Worm (Caenorhabditis elegans) whole organism, midembryonic: ENCODE data around the gene nlp-82.
A peak's percentile ranks its signal among the peaks of the same experiment; 100 is the strongest.

Experiments used
- T22C8.4 ChIP-seq: fragments of 200-800 bp; sonication (Bioruptor generic); IDR thresholded peaks from 2 replicates; pipeline ENCODE4 v1.3.6; 2022; ENCODE audit warnings: missing genetic modification characterization, missing compliant biosample characterization
- cog-1 ChIP-seq: sonication (generic microtip); optimal IDR thresholded peaks from 2 replicates; lab custom pipeline; 2016; ENCODE audit warnings: missing genetic modification characterization, missing compliant biosample characterization
- flt-1 ChIP-seq: fragments of 200-800 bp; sonication (Bioruptor generic); IDR thresholded peaks from 2 replicates; pipeline ENCODE4 v1.3.6; 2022; ENCODE audit warnings: missing genetic modification characterization, missing compliant biosample characterization
- klf-2 ChIP-seq: fragments of 200-800 bp; sonication (Bioruptor generic); conservative IDR thresholded peaks from 2 replicates; pipeline ENCODE4 v1.3.6; 2022; ENCODE audit warnings: missing genetic modification reagents, missing genetic modification characterization, missing compliant biosample characterization
- med-1 ChIP-seq: sonication (generic microtip); optimal IDR thresholded peaks from 2 replicates; lab custom pipeline; 2017; ENCODE audit warnings: missing genetic modification characterization, mild to moderate bottlenecking, missing compliant biosample characterization, antibody characterized with exemption, missing genetic modification reagents; ENCODE audit not compliant: insufficient read depth
- ref-1 ChIP-seq: fragments of 200-800 bp; sonication (Bioruptor generic); conservative IDR thresholded peaks from 2 replicates; pipeline ENCODE4 v1.3.6; 2022; ENCODE audit warnings: missing genetic modification reagents, missing genetic modification characterization, missing compliant biosample characterization
- tab-1 ChIP-seq: fragments of 200-800 bp; sonication (Bioruptor generic); IDR thresholded peaks from 2 replicates; pipeline ENCODE4 v1.3.6; 2022; ENCODE audit warnings: missing genetic modification characterization, missing compliant biosample characterization
- ztf-23 ChIP-seq: fragments of 200-800 bp; sonication (Bioruptor generic); IDR thresholded peaks from 2 replicates; pipeline ENCODE4 v1.3.6; 2022; ENCODE audit warnings: missing genetic modification reagents, missing genetic modification characterization, missing compliant biosample characterization
- ztf-29 ChIP-seq: fragments of 200-800 bp; sonication (Bioruptor generic); IDR thresholded peaks from 2 replicates; pipeline ENCODE4 v1.3.6; 2022; ENCODE audit warnings: missing genetic modification reagents, missing genetic modification characterization, missing compliant biosample characterization

The nlp-82 gene

DNA sequence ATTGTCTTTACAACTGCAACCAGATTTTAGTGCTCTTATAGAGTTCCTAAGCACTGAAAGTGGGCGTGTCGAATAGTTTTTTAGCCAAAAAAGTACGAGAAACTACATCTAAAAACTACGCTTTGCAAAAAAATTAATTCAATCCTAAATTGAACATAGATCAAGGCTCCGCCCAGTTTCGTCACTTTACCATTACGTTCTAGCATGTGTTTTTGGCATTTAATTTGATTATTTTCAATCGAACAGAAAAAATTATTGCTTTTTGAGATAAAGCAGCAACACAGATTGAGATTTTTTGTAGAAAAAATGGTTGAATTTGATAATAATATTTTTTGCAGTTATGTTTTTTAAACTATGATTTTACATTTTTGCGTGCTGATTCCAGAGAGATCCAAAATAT is at the start of gene nlp-82:
TSS of gene nlp-82 (minus strand) at position 101 of the 400 bp plus-strand sequence.
- TF ChIP-seq cog-1 (tag; lab: Kevin White, UChicago) (no peak), ztf-29 (GFP tag; lab: Robert Waterston, UW) (no peak), flt-1 (GFP tag; lab: Robert Waterston, UW) (no peak), T22C8.4 (GFP tag; lab: Robert Waterston, UW) (no peak), ref-1 (GFP tag; lab: Robert Waterston, UW) (no peak), med-1 (GFP tag; lab: Kevin White, UChicago) (no peak), ztf-23 (GFP tag; lab: Robert Waterston, UW) (no peak), klf-2 (GFP tag; lab: Robert Waterston, UW) (no peak), tab-1 (GFP tag; lab: Robert Waterston, UW) (no peak)

DNA sequence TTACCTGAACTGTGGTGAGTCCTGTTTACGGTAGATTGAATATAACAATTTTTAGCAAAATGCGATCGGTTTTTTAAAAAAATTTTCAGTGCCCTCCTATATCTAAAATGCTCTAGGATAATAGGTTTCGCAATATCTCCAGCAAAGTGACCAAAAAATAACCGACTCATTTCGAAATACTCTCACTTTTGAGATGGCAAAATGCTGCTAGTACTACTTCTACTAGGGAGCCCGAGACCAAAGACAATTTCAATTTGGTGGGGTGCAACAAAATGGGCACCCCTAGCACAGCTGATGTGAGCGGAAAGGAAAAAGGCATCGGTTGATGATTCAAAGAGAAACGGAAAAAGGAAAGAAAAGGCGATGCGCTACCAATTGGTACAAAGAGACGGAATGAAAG is 49.5 kb upstream of the nlp-82 start:
- TF ChIP-seq ref-1 (GFP tag; lab: Robert Waterston, UW): no peak
- TF ChIP-seq flt-1 (GFP tag; lab: Robert Waterston, UW): 0 out of 2 replicates have a peak, but pooled peaks have one; percentile 52

DNA sequence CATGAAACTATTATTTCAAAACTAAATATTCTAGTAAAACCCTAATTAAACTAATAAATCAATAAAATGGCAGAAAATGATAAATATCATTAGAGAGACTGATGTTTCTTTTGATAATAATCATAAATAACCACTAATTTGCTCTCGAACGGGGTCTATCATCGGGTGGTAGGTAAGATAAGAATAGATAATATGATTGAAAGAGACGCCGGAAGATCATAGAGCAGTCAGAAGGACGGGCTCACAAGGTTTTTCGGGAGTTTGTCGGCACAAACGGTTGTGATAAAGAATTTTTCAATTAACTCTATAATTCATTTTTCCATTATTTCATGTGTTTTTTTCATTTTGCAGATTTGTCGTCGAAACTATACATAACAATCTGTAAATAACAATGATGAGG is 47.0 kb upstream of the nlp-82 start:
- TF ChIP-seq ztf-23 (GFP tag; lab: Robert Waterston, UW): no peak

DNA sequence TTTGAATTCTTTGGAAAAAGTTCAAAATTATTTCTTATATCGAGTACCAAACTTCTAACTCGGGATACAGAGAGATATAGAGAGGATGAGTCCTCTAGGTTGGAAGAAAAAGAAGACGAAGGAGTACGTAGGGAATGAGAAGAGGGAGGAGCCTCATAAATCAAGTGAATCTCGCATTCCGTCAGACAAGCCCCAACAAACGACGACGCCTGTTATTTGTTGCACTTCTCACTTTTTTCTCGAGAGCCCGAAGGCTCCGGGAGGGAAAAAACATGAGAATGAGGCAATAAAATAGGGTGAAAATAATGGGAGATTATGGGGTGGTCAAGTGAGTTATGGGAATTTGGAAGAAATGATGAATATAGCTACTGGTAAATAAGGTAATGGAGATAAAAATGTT is 45.6 kb upstream of the nlp-82 start:
- TF ChIP-seq cog-1 (tag; lab: Kevin White, UChicago) (no peak), tab-1 (GFP tag; lab: Robert Waterston, UW) (no peak), med-1 (GFP tag; lab: Kevin White, UChicago) (no peak), T22C8.4 (GFP tag; lab: Robert Waterston, UW) (no peak), ztf-29 (GFP tag; lab: Robert Waterston, UW) (no peak), klf-2 (GFP tag; lab: Robert Waterston, UW) (no peak), ztf-23 (GFP tag; lab: Robert Waterston, UW) (no peak), flt-1 (GFP tag; lab: Robert Waterston, UW) (no peak)

DNA sequence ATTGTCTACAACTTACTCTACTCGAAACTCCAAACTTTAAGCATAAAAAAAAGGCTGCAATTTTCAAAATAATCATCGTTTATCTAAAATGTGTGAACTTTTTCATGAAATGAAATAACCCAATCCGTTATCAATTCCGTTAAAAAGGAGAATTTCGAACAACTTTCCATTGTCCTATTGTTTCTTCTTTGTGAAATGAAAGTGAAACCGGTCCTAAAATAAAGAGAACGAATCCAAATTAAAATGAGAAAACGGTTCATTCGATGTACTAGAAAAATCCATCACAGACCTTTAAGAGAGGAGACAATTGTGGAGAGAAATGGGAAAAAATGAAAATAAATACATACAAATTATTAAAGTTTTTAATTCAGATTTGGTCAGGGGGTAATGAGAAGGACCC is 41.6 kb upstream of the nlp-82 start, which contains the start of gene C01G6.9:
TSS of gene C01G6.9 (minus strand) at position 141 of the 400 bp plus-strand sequence.
- TF ChIP-seq cog-1 (tag; lab: Kevin White, UChicago) (no peak), T22C8.4 (GFP tag; lab: Robert Waterston, UW) (no peak), flt-1 (GFP tag; lab: Robert Waterston, UW) (no peak), ref-1 (GFP tag; lab: Robert Waterston, UW) (no peak), tab-1 (GFP tag; lab: Robert Waterston, UW) (no peak), ztf-29 (GFP tag; lab: Robert Waterston, UW) (no peak), ztf-23 (GFP tag; lab: Robert Waterston, UW) (no peak), med-1 (GFP tag; lab: Kevin White, UChicago) (no peak), klf-2 (GFP tag; lab: Robert Waterston, UW) (no peak)

DNA sequence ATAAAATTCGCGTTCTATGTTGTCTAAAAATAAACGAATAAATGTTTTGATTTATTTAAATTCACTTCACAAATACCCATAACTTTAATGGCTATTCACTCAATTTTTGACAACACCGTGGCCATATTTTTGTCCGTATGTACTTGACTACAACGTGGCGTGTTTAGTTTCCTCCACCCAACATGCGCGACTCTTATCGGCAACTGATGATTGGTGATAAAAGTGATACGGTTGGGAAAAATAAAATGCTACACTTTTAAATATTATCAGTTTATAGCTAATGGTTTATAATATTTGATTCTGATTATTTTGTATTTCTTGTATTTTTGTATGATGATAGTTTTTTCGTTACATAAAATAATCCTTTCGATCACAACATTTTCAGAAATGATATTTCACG is 37.5 kb upstream of the nlp-82 start, which contains the start of gene acs-7:
TSS of gene acs-7 (plus strand) at position 386 of the 400 bp plus-strand sequence.
- TF ChIP-seq ztf-29 (GFP tag; lab: Robert Waterston, UW) (no peak), cog-1 (tag; lab: Kevin White, UChicago) (no peak), ztf-23 (GFP tag; lab: Robert Waterston, UW) (no peak), klf-2 (GFP tag; lab: Robert Waterston, UW) (no peak), ref-1 (GFP tag; lab: Robert Waterston, UW) (no peak), tab-1 (GFP tag; lab: Robert Waterston, UW) (no peak), T22C8.4 (GFP tag; lab: Robert Waterston, UW) (no peak), flt-1 (GFP tag; lab: Robert Waterston, UW) (no peak), med-1 (GFP tag; lab: Kevin White, UChicago) (no peak)

DNA sequence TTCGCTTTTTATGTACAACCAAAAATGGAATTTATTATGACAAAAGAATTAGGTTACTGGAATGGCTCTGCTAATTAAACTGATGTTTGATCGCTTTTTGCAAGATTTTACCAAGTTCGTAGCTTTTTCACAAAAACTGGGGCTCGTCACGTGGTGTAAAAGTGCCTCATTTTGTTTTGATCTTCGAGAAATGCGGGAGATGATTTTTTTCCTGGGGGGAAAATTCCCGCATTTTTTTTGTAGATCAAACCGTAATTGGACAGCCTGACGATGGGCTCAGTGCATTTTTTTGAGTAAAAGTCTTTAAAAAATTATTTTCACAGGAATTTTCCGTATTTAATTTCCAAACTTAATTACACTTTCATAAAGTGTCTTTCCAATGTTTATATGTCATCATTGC is 35.0 kb upstream of the nlp-82 start:
- TF ChIP-seq ztf-29 (GFP tag; lab: Robert Waterston, UW): no peak
- TF ChIP-seq tab-1 (GFP tag; lab: Robert Waterston, UW): no peak
- TF ChIP-seq flt-1 (GFP tag; lab: Robert Waterston, UW): no peak
- no peak for TF ChIP-seq ztf-23 (GFP tag; lab: Robert Waterston, UW)
- TF ChIP-seq T22C8.4 (GFP tag; lab: Robert Waterston, UW): no peak
- TF ChIP-seq klf-2 (GFP tag; lab: Robert Waterston, UW): no peak
- no peak for TF ChIP-seq cog-1 (tag; lab: Kevin White, UChicago)
- TF ChIP-seq ref-1 (GFP tag; lab: Robert Waterston, UW): no peak
- no peak for TF ChIP-seq med-1 (GFP tag; lab: Kevin White, UChicago)

DNA sequence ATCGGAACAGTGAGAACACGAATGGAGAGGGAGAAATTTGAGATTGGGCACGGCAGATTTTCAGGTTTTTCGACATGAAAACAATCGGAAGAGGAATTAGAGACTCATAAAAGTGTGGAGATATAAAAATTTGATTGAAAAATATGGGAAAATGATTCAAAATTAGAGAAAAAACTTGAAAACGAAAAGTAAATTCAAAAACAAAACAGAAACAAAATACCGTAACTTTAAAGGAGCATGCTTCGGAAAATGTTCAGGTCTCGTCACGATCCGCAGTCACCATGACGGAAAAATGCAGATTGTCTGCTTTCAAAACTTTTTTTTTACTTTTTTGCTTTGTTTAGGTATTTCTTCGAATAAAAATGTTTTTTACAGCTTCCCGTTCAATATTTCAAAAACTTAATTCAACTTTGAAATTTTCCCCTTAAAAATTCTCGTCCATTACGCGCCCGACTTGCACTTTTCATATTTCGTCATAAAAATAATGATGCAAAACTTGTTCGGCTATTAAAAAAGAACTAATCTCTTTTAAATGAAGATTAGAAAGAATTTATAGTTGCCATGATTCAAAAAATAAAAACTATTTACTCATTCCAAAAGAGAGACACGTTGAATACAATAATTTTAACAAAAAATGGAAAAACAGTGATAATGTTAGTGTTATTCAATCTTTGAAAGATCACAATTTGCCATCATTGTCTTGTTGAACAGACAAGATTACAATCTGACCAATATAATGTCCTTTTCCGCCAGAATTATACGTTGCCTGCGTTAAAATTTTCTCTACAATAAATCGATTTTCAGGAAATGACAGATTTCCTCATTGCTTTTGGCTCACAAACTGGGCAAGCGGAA is 31.3 kb upstream of the nlp-82 start, which contains the start of gene mtrr-1:
TSS of gene mtrr-1 (plus strand) at position 805 of the 855 bp plus-strand sequence.
- TF ChIP-seq klf-2 (GFP tag; lab: Robert Waterston, UW) (no peak), flt-1 (GFP tag; lab: Robert Waterston, UW) (peak; percentile 29; the same call in 1 of the 2 replicates)

DNA sequence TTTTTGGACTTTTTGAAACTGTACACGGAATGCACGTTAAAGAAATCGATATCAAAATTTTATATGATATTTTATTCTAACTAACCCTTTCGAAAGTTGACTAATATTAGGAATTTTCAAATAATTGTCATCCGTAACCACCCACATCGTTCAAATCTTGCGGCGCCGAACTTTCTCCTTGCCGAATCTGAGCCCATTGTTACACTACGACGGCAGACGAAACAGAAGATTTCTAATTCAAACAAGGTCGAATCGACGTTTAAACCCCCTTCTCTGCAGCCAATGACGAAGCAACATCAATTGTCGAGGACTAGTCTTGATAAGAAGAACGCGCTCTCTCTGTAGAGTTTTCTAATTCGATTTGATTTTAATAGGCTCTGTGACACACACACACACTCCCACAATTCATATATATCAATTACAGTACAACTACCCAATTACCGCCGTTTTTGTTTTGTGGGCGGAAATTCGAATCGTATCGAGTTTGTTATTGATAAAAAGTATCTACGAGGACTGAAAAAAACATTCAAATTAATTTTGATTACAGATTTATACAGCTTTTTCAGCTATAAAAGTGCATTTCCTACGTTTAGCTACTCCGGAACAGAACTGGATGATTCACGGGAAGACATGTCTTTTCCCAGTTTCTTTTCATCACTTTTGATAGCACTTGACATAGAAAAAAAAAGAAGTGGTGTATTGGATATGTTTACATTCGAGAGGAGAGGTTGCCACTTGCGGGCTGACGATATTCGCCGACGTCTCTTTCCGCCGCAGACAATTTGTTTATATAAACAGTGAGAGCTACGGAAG is 30.5 kb upstream of the nlp-82 start:
- TF ChIP-seq T22C8.4 (GFP tag; lab: Robert Waterston, UW) (no peak), flt-1 (GFP tag; lab: Robert Waterston, UW) (no peak), ztf-23 (GFP tag; lab: Robert Waterston, UW) (no peak), ref-1 (GFP tag; lab: Robert Waterston, UW) (no peak), klf-2 (GFP tag; lab: Robert Waterston, UW) (no peak)
